Worm (Caenorhabditis elegans) whole organism, L2 larva: ENCODE data around the gene T24E12.13.

ENCODE experiments used
- R02D3.7 ChIP-seq: fragments of 150-350 bp; optimal IDR thresholded peaks from 2 replicates; lab custom pipeline; 2014; ENCODE audit warnings: missing biosample characterization, missing genetic modification characterization
- Y55F3AM.14 ChIP-seq: fragments of 200-800 bp; sonication (Bioruptor generic); optimal IDR thresholded peaks from 2 replicates; lab custom pipeline; 2018; ENCODE audit warnings: mild to moderate bottlenecking, missing genetic modification characterization, missing compliant biosample characterization
- ZK546.5 ChIP-seq: sonication (generic microtip); optimal IDR thresholded peaks from 2 replicates; lab custom pipeline; 2017; ENCODE audit warnings: missing biosample characterization, missing genetic modification characterization
- alr-1 ChIP-seq: fragments of 150-350 bp; optimal IDR thresholded peaks from 2 replicates; lab custom pipeline; 2014; ENCODE audit warnings: missing biosample characterization, missing genetic modification characterization
- aly-2 ChIP-seq: fragments of 150-350 bp; optimal IDR thresholded peaks from 2 replicates; lab custom pipeline; 2014; ENCODE audit warnings: missing biosample characterization, missing genetic modification characterization
- blmp-1 ChIP-seq: sonication (generic microtip); optimal IDR thresholded peaks from 2 replicates; lab custom pipeline; 2017; ENCODE audit warnings: missing genetic modification characterization, mild to moderate bottlenecking, missing compliant biosample characterization, antibody characterized with exemption, moderate library complexity; ENCODE audit not compliant: insufficient read depth
- ceh-16 ChIP-seq: fragments of 150-350 bp; optimal IDR thresholded peaks from 2 replicates; lab custom pipeline; 2014; ENCODE audit warnings: missing biosample characterization, missing genetic modification characterization
- ceh-82 ChIP-seq: fragments of 150-350 bp; optimal IDR thresholded peaks from 2 replicates; lab custom pipeline; 2014; ENCODE audit warnings: missing biosample characterization, missing genetic modification characterization
- crh-2 ChIP-seq: sonication (generic microtip); optimal IDR thresholded peaks from 2 replicates; lab custom pipeline; 2017; ENCODE audit warnings: missing biosample characterization, missing genetic modification characterization
- egl-27 ChIP-seq: sonication (generic microtip); optimal IDR thresholded peaks from 3 replicates; lab custom pipeline; 2017; ENCODE audit warnings: missing biosample characterization, missing genetic modification reagents, missing genetic modification characterization
- elt-1 ChIP-seq: fragments of 150-350 bp; optimal IDR thresholded peaks from 2 replicates; lab custom pipeline; 2014; ENCODE audit warnings: missing biosample characterization, missing genetic modification characterization
- elt-3 ChIP-seq: sonication (generic microtip); optimal IDR thresholded peaks from 2 replicates; lab custom pipeline; 2017; ENCODE audit warnings: missing biosample characterization, missing genetic modification characterization
- fos-1 ChIP-seq: fragments of 150-350 bp; optimal IDR thresholded peaks from 2 replicates; lab custom pipeline; 2014; ENCODE audit warnings: missing biosample characterization, missing genetic modification characterization
- lin-11 ChIP-seq: fragments of 150-350 bp; sonication (generic microtip); optimal IDR thresholded peaks from 2 replicates; lab custom pipeline; 2014; ENCODE audit warnings: missing biosample characterization, missing genetic modification characterization, inconsistent platforms, mixed read lengths
- lin-13 ChIP-seq: fragments of 150-350 bp; optimal IDR thresholded peaks from 2 replicates; lab custom pipeline; 2014; ENCODE audit warnings: missing biosample characterization, missing genetic modification reagents, missing genetic modification characterization
- lin-39 ChIP-seq: fragments of 150-350 bp; optimal IDR thresholded peaks from 2 replicates; lab custom pipeline; 2014; ENCODE audit warnings: missing biosample characterization, missing genetic modification reagents, missing genetic modification characterization
- mab-5 ChIP-seq: fragments of 150-350 bp; optimal IDR thresholded peaks from 2 replicates; lab custom pipeline; 2014; ENCODE audit warnings: missing biosample characterization, missing genetic modification characterization
- mdl-1 ChIP-seq, 2 experiments: fragments of 150-350 bp in 1 of 2; sonication (generic microtip) in 1 of 2; optimal IDR thresholded peaks; 2 replicates each; lab custom pipeline; 2017; ENCODE audit warnings: missing biosample characterization in 2 of 2, missing genetic modification characterization in 2 of 2
- nhr-10 ChIP-seq: sonication (generic microtip); optimal IDR thresholded peaks from 2 replicates; lab custom pipeline; 2017; ENCODE audit warnings: missing biosample characterization, missing genetic modification characterization
- nhr-11 ChIP-seq: fragments of 150-350 bp; optimal IDR thresholded peaks from 2 replicates; lab custom pipeline; 2014; ENCODE audit warnings: missing biosample characterization, missing genetic modification characterization
- nhr-12 ChIP-seq: fragments of 150-350 bp; optimal IDR thresholded peaks from 2 replicates; lab custom pipeline; 2014; ENCODE audit warnings: missing biosample characterization, missing genetic modification characterization
- nhr-129 ChIP-seq: fragments of 150-350 bp; optimal IDR thresholded peaks from 2 replicates; lab custom pipeline; 2014; ENCODE audit warnings: missing biosample characterization, missing genetic modification characterization
- nhr-21 ChIP-seq: fragments of 150-350 bp; optimal IDR thresholded peaks from 2 replicates; lab custom pipeline; 2014; ENCODE audit warnings: missing biosample characterization, missing genetic modification characterization
- nhr-23 ChIP-seq: fragments of 150-350 bp; optimal IDR thresholded peaks from 2 replicates; lab custom pipeline; 2014; ENCODE audit warnings: missing biosample characterization, missing genetic modification reagents, missing genetic modification characterization
- nhr-77 ChIP-seq: fragments of 150-350 bp; optimal IDR thresholded peaks from 2 replicates; lab custom pipeline; 2014; ENCODE audit warnings: missing biosample characterization, missing genetic modification characterization
- peb-1 ChIP-seq: fragments of 150-350 bp; optimal IDR thresholded peaks from 2 replicates; lab custom pipeline; 2014; ENCODE audit warnings: missing biosample characterization, missing genetic modification characterization
- sem-4 ChIP-seq: fragments of 150-350 bp; optimal IDR thresholded peaks from 2 replicates; lab custom pipeline; 2014; ENCODE audit warnings: missing biosample characterization, missing genetic modification reagents, missing genetic modification characterization
- sma-3 ChIP-seq: sonication (generic microtip); optimal IDR thresholded peaks from 2 replicates; lab custom pipeline; 2016; ENCODE audit warnings: missing genetic modification reagents, missing genetic modification characterization, missing compliant biosample characterization
- unc-55 ChIP-seq: fragments of 150-350 bp; sonication (generic microtip); optimal IDR thresholded peaks from 3 replicates; lab custom pipeline; 2014; ENCODE audit warnings: missing biosample characterization, missing genetic modification reagents, missing genetic modification characterization
- unc-62 ChIP-seq: fragments of 150-350 bp; optimal IDR thresholded peaks from 2 replicates; lab custom pipeline; 2014; ENCODE audit warnings: missing biosample characterization, missing genetic modification reagents, missing genetic modification characterization
- zag-1 ChIP-seq: fragments of 150-350 bp; optimal IDR thresholded peaks from 2 replicates; lab custom pipeline; 2014; ENCODE audit warnings: missing biosample characterization, missing genetic modification characterization
- ztf-1 ChIP-seq: fragments of 200-800 bp; sonication (Bioruptor generic); conservative IDR thresholded peaks from 2 replicates; pipeline ENCODE4 v1.3.6; 2022; ENCODE audit warnings: missing genetic modification characterization, missing compliant biosample characterization
- ztf-4 ChIP-seq: fragments of 150-350 bp; optimal IDR thresholded peaks from 2 replicates; lab custom pipeline; 2014; ENCODE audit warnings: missing biosample characterization, missing genetic modification characterization

Gene T24E12.13

DNA sequence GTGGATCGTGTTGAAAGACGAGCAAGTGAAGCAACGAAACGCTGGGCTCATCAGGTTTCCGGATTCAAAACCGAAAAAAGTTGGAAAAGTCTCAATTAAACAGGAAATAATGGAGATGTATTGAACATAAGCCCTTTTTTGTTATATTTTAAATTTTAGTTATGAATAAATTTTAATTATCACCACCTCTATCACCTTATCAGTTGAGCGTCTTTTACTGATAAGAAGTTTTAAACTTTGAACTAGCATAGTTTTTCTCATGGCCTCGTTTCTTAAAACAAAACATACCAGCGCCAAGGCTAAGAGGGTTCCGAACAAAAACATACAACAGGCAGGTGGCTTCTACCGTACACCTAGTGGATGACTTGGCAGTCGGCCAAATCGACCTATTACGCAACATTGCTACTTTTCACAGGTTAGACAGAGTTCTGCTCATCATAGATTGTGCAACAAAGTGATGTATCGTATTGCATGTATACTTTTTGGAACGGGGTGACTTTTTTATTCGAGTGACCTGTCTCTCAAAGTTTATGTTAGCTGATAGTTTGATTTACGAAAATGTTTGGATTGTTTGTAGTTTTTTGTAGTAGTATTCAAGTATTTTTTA lies 1.2 kb downstream of the T24E12.13 start:
- TF ChIP-seq ztf-1 (GFP tag; lab: Robert Waterston, UW) (no peak), nhr-12 (tag; lab: Kevin White, UChicago) (no peak), nhr-10 (no peak), fos-1 (tag; lab: Kevin White, UChicago) (peak; percentile 49), R02D3.7 (tag; lab: Kevin White, UChicago) (no peak), nhr-129 (tag; lab: Kevin White, UChicago) (no peak), elt-3 (no peak)
- TF ChIP-seq, all 48 proteins: peak for 1

DNA sequence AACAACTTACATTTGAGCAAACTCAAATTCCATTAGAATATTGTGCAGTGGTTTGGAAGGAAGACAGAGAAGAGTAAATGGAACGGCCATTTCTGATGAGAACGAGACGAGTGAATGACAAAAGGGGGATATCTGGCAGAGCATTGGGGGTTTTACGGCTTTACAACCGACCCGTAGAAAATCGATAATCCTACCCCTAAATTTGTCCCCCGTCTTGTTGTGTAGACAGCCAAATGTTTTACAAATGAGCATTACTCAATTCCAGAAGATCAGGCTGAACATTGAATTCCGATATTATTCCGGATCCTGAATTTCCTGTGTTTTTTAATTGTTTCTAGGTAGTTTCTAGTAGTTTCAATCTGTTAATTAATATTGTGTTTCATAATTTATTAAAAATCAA lies 6.1 kb downstream of the T24E12.13 start, which contains the start of gene fbxb-99:
Gene fbxb-99, minus strand, starts transcription at position 101 of the 400 bp plus-strand sequence.
- TF ChIP-seq Y55F3AM.14 (GFP tag; lab: Kevin White, UChicago) (no peak), lin-13 (GFP tag; lab: Kevin White, UChicago) (no peak), elt-1 (tag; lab: Kevin White, UChicago) (no peak), nhr-21 (tag; lab: Kevin White, UChicago) (no peak), egl-27 (no peak), zag-1 (no peak), R02D3.7 (tag; lab: Kevin White, UChicago) (no peak), ztf-4 (tag; lab: Kevin White, UChicago) (no peak), aly-2 (tag; lab: Kevin White, UChicago) (no peak), nhr-11 (no peak)

DNA sequence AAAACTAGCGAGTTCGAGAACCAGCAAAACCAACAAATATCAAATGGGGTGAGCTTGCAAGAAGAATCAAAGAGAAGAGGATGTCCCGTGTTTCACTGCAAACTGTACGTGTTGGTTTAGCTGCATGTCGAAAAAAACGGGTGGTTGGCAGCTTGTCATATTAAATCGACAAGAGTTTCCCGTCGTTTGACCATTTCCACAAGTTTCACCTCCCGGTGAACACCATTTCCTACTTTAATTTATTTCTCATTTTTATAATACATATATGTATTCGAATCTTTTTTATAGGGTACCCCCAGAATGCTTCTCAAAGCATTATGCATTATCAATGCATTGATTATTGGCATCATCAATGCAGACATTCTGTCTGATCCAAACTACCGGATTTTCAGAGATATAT lies 8.1 kb downstream of the T24E12.13 start, which contains the start of gene Y8A9A.2:
Gene Y8A9A.2, plus strand, starts transcription at position 301 of the 400 bp plus-strand sequence.
- no peak for TF ChIP-seq unc-62
- no peak for TF ChIP-seq sma-3 (GFP tag; lab: Kevin White, UChicago)
- TF ChIP-seq mdl-1 (tag; optimal IDR thresholded peaks at IDR 0.05; lab: Kevin White, UChicago): no peak
- TF ChIP-seq peb-1: no peak
- no peak for TF ChIP-seq elt-3
- TF ChIP-seq R02D3.7 (tag; lab: Kevin White, UChicago): no peak
- TF ChIP-seq Y55F3AM.14 (GFP tag; lab: Kevin White, UChicago): no peak
- no peak for TF ChIP-seq lin-11 (tag; lab: Kevin White, UChicago)

DNA sequence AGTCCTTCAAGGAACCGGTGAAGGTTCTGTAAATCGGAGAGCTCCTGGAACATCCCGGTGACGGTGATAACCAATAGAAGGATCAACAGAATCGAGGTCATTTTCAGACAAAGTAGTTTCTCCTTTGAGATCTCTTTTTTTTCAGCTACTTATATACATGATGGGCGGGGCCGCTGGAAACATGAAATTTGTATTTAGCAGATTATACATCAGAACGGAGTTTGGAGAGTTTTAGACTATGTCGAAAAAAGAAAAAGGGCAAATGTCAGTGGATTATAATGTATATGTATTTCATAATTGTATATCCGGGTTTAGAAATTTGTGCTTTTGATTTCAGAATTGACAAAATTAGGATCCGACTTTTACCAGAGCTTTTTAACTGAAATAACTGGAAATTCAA lies 16.0 kb downstream of the T24E12.13 start, which contains the start of gene ins-32:
Gene ins-32, minus strand, starts transcription at position 101 of the 400 bp plus-strand sequence.
- TF ChIP-seq fos-1 (tag; lab: Kevin White, UChicago) (no peak), sem-4 (tag; lab: Kevin White, UChicago) (no peak), ztf-4 (tag; lab: Kevin White, UChicago) (no peak), zag-1 (no peak), lin-11 (tag; lab: Kevin White, UChicago) (no peak), sma-3 (GFP tag; lab: Kevin White, UChicago) (no peak), unc-55 (GFP tag; lab: Kevin White, UChicago) (no peak), nhr-10 (no peak), mab-5 (no peak), nhr-77 (tag; lab: Kevin White, UChicago) (no peak), blmp-1 (no peak), Y55F3AM.14 (GFP tag; lab: Kevin White, UChicago) (no peak), nhr-23 (tag; lab: Kevin White, UChicago) (no peak)

DNA sequence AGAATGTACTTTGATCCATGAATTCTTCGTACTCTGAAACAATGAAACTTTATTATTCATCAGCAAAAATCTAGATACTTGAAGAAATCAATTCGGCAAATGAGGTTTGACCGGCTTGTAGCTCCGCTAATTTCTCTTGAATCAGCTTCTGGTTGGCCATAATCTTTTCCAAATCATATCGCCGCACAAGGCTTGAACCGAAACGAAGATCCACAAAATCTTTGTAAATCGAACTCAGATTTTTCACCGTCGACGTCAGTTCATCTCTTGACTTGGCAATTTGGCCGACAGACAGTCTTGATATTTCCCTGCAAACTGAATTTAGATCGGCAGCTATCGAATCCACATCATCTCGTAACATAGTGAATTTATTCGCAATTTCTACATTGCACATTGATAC lies 18.3 kb downstream of the T24E12.13 start:
- TF ChIP-seq aly-2 (tag; lab: Kevin White, UChicago) (no peak), ztf-4 (tag; lab: Kevin White, UChicago) (no peak), sma-3 (GFP tag; lab: Kevin White, UChicago) (no peak), lin-39 (no peak), ztf-1 (GFP tag; lab: Robert Waterston, UW) (no peak), sem-4 (tag; lab: Kevin White, UChicago) (no peak), nhr-129 (tag; lab: Kevin White, UChicago) (no peak), ceh-16 (no peak), nhr-21 (tag; lab: Kevin White, UChicago) (no peak), mab-5 (no peak), crh-2 (tag; lab: Kevin White, UChicago) (no peak), ceh-82 (tag; lab: Kevin White, UChicago) (no peak), alr-1 (no peak), nhr-77 (tag; lab: Kevin White, UChicago) (no peak), ZK546.5 (no peak)
- TF ChIP-seq, all 48 proteins: peak for 0
